Worm (Caenorhabditis elegans): ENCODE measurements around the gene pqn-96.

ce11 chrIII:8400478-8400877 lies 38.7 kb downstream of the pqn-96 start:
- TF ChIP-seq dpl-1 (GFP tag; optimal IDR thresholded peaks at IDR 0.05) (no peak), ztf-26 (tag; optimal IDR thresholded peaks at IDR 0.05) (no peak), Y53F4B.3 (GFP tag; IDR thresholded peaks at IDR 0.05) (no peak), sea-2 (GFP tag; IDR thresholded peaks at IDR 0.05) (no peak), F23B12.7 (tag; optimal IDR thresholded peaks at IDR 0.05; ENCODE audit: insufficient read depth) (no peak), ets-4 (GFP tag; optimal IDR thresholded peaks at IDR 0.05) (peak; percentile 66), ceh-27 (GFP tag; optimal IDR thresholded peaks at IDR 0.05) (no peak), F49E8.2 (tag; optimal IDR thresholded peaks at IDR 0.05; ENCODE audit: insufficient read depth) (no peak), madf-6 (GFP tag; IDR thresholded peaks at IDR 0.05) (no peak), Y95B8A.8 (GFP tag; IDR thresholded peaks at IDR 0.05) (no peak), F39B2.1 (GFP tag; IDR thresholded peaks at IDR 0.05) (no peak)
